Fruit fly (Drosophila melanogaster) whole organism, embryonic: Measurements from ENCODE around the gene Fmr1.

Experiments
- Abd-B ChIP-seq: fragments of 200-800 bp; sonication (Bioruptor generic); optimal IDR thresholded peaks from 2 replicates; lab custom pipeline; 2018; ENCODE audit warnings: missing biosample characterization, mild to moderate bottlenecking, missing genetic modification characterization, moderate library complexity
- CG10431 ChIP-seq: fragments of 200-800 bp; sonication (Bioruptor generic); optimal IDR thresholded peaks from 3 replicates; lab custom pipeline; 2018; ENCODE audit warnings: missing biosample characterization, mild to moderate bottlenecking, missing genetic modification characterization
- CG11456 ChIP-seq: fragments of 200-800 bp; sonication (Bioruptor generic); IDR thresholded peaks from 3 replicates; pipeline ENCODE4 v1.3.6; 2022; ENCODE audit warnings: missing biosample characterization, missing genetic modification characterization
- CG11696 ChIP-seq: fragments of 200-800 bp; sonication (Bioruptor generic); IDR thresholded peaks from 2 replicates; pipeline ENCODE4 v1.3.6; 2022; ENCODE audit warnings: missing biosample characterization, missing genetic modification characterization
- CG12071 ChIP-seq: fragments of 200-800 bp; sonication (Bioruptor generic); optimal IDR thresholded peaks from 3 replicates; lab custom pipeline; 2018; ENCODE audit warnings: missing biosample characterization, mild to moderate bottlenecking, missing genetic modification characterization
- CG12155 ChIP-seq: fragments of 200-800 bp; sonication (Bioruptor generic); optimal IDR thresholded peaks from 3 replicates; lab custom pipeline; 2016; ENCODE audit warnings: missing biosample characterization, missing genetic modification characterization
- CG12236 ChIP-seq: fragments of 200-800 bp; sonication (Bioruptor generic); optimal IDR thresholded peaks from 2 replicates; lab custom pipeline; 2016; ENCODE audit warnings: missing biosample characterization, missing genetic modification characterization
- CG13424 ChIP-seq: fragments of 200-800 bp; sonication (Bioruptor generic); optimal IDR thresholded peaks from 2 replicates; lab custom pipeline; 2019; ENCODE audit warnings: missing biosample characterization, mild to moderate bottlenecking, missing genetic modification characterization, moderate library complexity
- CG13624 ChIP-seq: fragments of 200-800 bp; sonication (Bioruptor generic); optimal IDR thresholded peaks from 2 replicates; lab custom pipeline; 2016; ENCODE audit warnings: missing biosample characterization, missing genetic modification characterization
- CG13775 ChIP-seq: fragments of 200-800 bp; sonication (Bioruptor generic); optimal IDR thresholded peaks from 3 replicates; lab custom pipeline; 2017; ENCODE audit warnings: missing biosample characterization, mild to moderate bottlenecking, missing genetic modification characterization
- CG14860 ChIP-seq: fragments of 200-800 bp; sonication (Bioruptor generic); IDR thresholded peaks from 3 replicates; pipeline ENCODE4 v1.3.6; 2022; ENCODE audit warnings: missing biosample characterization, missing genetic modification characterization; ENCODE audit not compliant: partially characterized antibody
- CG15479 ChIP-seq: fragments of 200-800 bp; sonication (Bioruptor generic); optimal IDR thresholded peaks from 3 replicates; lab custom pipeline; 2019; ENCODE audit warnings: missing biosample characterization, mild to moderate bottlenecking, missing genetic modification characterization, moderate library complexity
- CG15514 ChIP-seq: fragments of 200-800 bp; sonication (Bioruptor generic); optimal IDR thresholded peaks from 3 replicates; lab custom pipeline; 2017; ENCODE audit warnings: missing biosample characterization, missing genetic modification characterization, mild to moderate bottlenecking, moderate library complexity, missing genetic modification reagents
- CG16863 ChIP-seq: fragments of 200-800 bp; sonication (Bioruptor generic); optimal IDR thresholded peaks from 3 replicates; lab custom pipeline; 2016; ENCODE audit warnings: missing biosample characterization, missing genetic modification characterization
- CG17359 ChIP-seq: fragments of 200-800 bp; sonication (Bioruptor generic); optimal IDR thresholded peaks from 3 replicates; lab custom pipeline; 2018; ENCODE audit warnings: missing biosample characterization, mild to moderate bottlenecking, missing genetic modification characterization, moderate library complexity
- CG17385 ChIP-seq: fragments of 200-800 bp; sonication (Bioruptor generic); optimal IDR thresholded peaks from 3 replicates; lab custom pipeline; 2018; ENCODE audit warnings: missing biosample characterization, mild to moderate bottlenecking, missing genetic modification characterization
- CG1792 ChIP-seq: fragments of 200-800 bp; sonication (Bioruptor generic); optimal IDR thresholded peaks from 2 replicates; lab custom pipeline; 2016; ENCODE audit warnings: missing biosample characterization, missing genetic modification characterization
- CG18764 ChIP-seq: fragments of 200-800 bp; sonication (Bioruptor generic); optimal IDR thresholded peaks from 3 replicates; lab custom pipeline; 2016; ENCODE audit warnings: missing biosample characterization, missing genetic modification characterization
- CG3065 ChIP-seq: fragments of 200-800 bp; sonication (Bioruptor generic); optimal IDR thresholded peaks from 2 replicates; lab custom pipeline; 2016; ENCODE audit warnings: missing biosample characterization, missing genetic modification characterization
- CG34376 ChIP-seq: fragments of 200-800 bp; sonication (Bioruptor generic); optimal IDR thresholded peaks from 2 replicates; lab custom pipeline; 2018; ENCODE audit warnings: missing biosample characterization, mild to moderate bottlenecking, missing genetic modification characterization
- CG4360 ChIP-seq: fragments of 200-800 bp; sonication (Bioruptor generic); IDR thresholded peaks from 2 replicates; pipeline ENCODE4 v1.3.6; 2022; ENCODE audit warnings: missing biosample characterization, missing genetic modification characterization
- CG7556 ChIP-seq: fragments of 200-800 bp; sonication (Bioruptor generic); optimal IDR thresholded peaks from 2 replicates; lab custom pipeline; 2017; ENCODE audit warnings: missing biosample characterization, mild to moderate bottlenecking, missing genetic modification characterization
- CG7987 ChIP-seq: fragments of 200-800 bp; sonication (Bioruptor generic); optimal IDR thresholded peaks from 2 replicates; lab custom pipeline; 2018; ENCODE audit warnings: missing biosample characterization, mild to moderate bottlenecking, missing genetic modification characterization, moderate library complexity
- CG9609 ChIP-seq: fragments of 200-800 bp; sonication (Bioruptor generic); optimal IDR thresholded peaks from 3 replicates; lab custom pipeline; 2016; ENCODE audit warnings: missing biosample characterization, missing genetic modification characterization
- CHES-1-like ChIP-seq: fragments of 200-800 bp; sonication (Bioruptor generic); optimal IDR thresholded peaks from 2 replicates; lab custom pipeline; 2016; ENCODE audit warnings: missing biosample characterization, missing genetic modification characterization
- Deaf1 ChIP-seq: fragments of 200-800 bp; optimal IDR thresholded peaks from 3 replicates; lab custom pipeline; 2019; ENCODE audit warnings: missing biosample characterization, mild to moderate bottlenecking, missing genetic modification characterization, moderate library complexity
- GATAe ChIP-seq: fragments of 200-800 bp; sonication (Bioruptor generic); conservative IDR thresholded peaks from 2 replicates; pipeline ENCODE4 v1.3.6; 2022; ENCODE audit warnings: missing biosample characterization, missing genetic modification characterization
- HLH3B ChIP-seq: fragments of 200-800 bp; sonication (Bioruptor generic); IDR thresholded peaks from 2 replicates; pipeline ENCODE4 v1.3.6; 2022; ENCODE audit warnings: missing biosample characterization, missing genetic modification characterization
- Nf-YC ChIP-seq: fragments of 200-800 bp; optimal IDR thresholded peaks from 3 replicates; lab custom pipeline; 2019; ENCODE audit warnings: missing biosample characterization, mild to moderate bottlenecking, missing genetic modification characterization, moderate library complexity
- Sry-β ChIP-seq: fragments of 200-800 bp; sonication (Bioruptor generic); optimal IDR thresholded peaks from 2 replicates; lab custom pipeline; 2018; ENCODE audit warnings: missing biosample characterization, mild to moderate bottlenecking, missing genetic modification characterization, moderate library complexity
- Ssrp ChIP-seq: fragments of 200-800 bp; sonication (Bioruptor generic); optimal IDR thresholded peaks from 2 replicates; lab custom pipeline; 2018; ENCODE audit warnings: missing biosample characterization, mild to moderate bottlenecking, missing genetic modification characterization, moderate library complexity
- Stat92E ChIP-seq, 3 experiments: fragments of >200 bp in 2 of 3; fragments of 200-800 bp in 1 of 3; sonication (Bioruptor generic) in 1 of 3; optimal IDR thresholded peaks; 2 replicates each; lab custom pipeline; 2017 to 2019; ENCODE audit warnings: missing biosample characterization in 3 of 3, missing genetic modification characterization in 3 of 3, mild to moderate bottlenecking in 1 of 3, moderate library complexity in 1 of 3
- al ChIP-seq: fragments of 200-800 bp; sonication (Bioruptor generic); IDR thresholded peaks from 2 replicates; pipeline ENCODE4 v1.3.6; 2022; ENCODE audit warnings: missing biosample characterization, missing genetic modification characterization
- ash1 ChIP-seq: fragments of 200-800 bp; sonication (Bioruptor generic); optimal IDR thresholded peaks from 2 replicates; lab custom pipeline; 2018; ENCODE audit warnings: missing biosample characterization, mild to moderate bottlenecking, missing genetic modification characterization
- az2 ChIP-seq: fragments of 200-800 bp; sonication (Bioruptor generic); optimal IDR thresholded peaks from 3 replicates; lab custom pipeline; 2016; ENCODE audit warnings: missing biosample characterization, missing genetic modification characterization
- crc ChIP-seq: fragments of 200-800 bp; sonication (Bioruptor generic); optimal IDR thresholded peaks from 2 replicates; lab custom pipeline; 2016; ENCODE audit warnings: missing biosample characterization, missing genetic modification characterization
- dimm ChIP-seq: fragments of 200-800 bp; sonication (Bioruptor generic); IDR thresholded peaks from 2 replicates; pipeline ENCODE4 v1.3.6; 2022; ENCODE audit warnings: missing biosample characterization, missing genetic modification characterization
- disco-r ChIP-seq: fragments of 200-800 bp; sonication (Bioruptor generic); optimal IDR thresholded peaks from 2 replicates; lab custom pipeline; 2016; ENCODE audit warnings: missing biosample characterization, missing genetic modification characterization
- dmrt99B ChIP-seq: fragments of 200-800 bp; sonication (Bioruptor generic); optimal IDR thresholded peaks from 2 replicates; lab custom pipeline; 2018; ENCODE audit warnings: missing biosample characterization, mild to moderate bottlenecking, missing genetic modification characterization, moderate library complexity
- gro ChIP-seq: fragments of 200-800 bp; sonication (Bioruptor generic); optimal IDR thresholded peaks from 2 replicates; lab custom pipeline; 2016; ENCODE audit warnings: missing biosample characterization, missing genetic modification characterization
- mam ChIP-seq: fragments of 200-800 bp; sonication (Bioruptor generic); optimal IDR thresholded peaks from 3 replicates; lab custom pipeline; 2016; ENCODE audit warnings: missing biosample characterization, missing genetic modification characterization
- peb ChIP-seq: fragments of 200-800 bp; sonication (Bioruptor generic); IDR thresholded peaks from 2 replicates; pipeline ENCODE4 v1.3.6; 2022; ENCODE audit warnings: missing biosample characterization, missing genetic modification characterization
- repo ChIP-seq: fragments of 200-800 bp; sonication (Bioruptor generic); optimal IDR thresholded peaks from 2 replicates; lab custom pipeline; 2016; ENCODE audit warnings: missing biosample characterization, missing genetic modification characterization
- scrt ChIP-seq: fragments of 200-800 bp; sonication (Bioruptor generic); optimal IDR thresholded peaks from 2 replicates; lab custom pipeline; 2018; ENCODE audit warnings: missing biosample characterization, mild to moderate bottlenecking, missing genetic modification characterization, moderate library complexity
- shn ChIP-seq: fragments of 200-800 bp; sonication (Bioruptor generic); optimal IDR thresholded peaks from 3 replicates; lab custom pipeline; 2016; ENCODE audit warnings: missing biosample characterization, missing genetic modification characterization
- ssp ChIP-seq: fragments of 200-800 bp; sonication (Bioruptor generic); IDR thresholded peaks from 2 replicates; pipeline ENCODE4 v1.3.6; 2022; ENCODE audit warnings: missing biosample characterization, missing genetic modification characterization
- tll ChIP-seq, 2 experiments: fragments of 200-800 bp in 1 of 2; fragments of >200 bp in 1 of 2; sonication (Bioruptor generic) in 1 of 2; optimal IDR thresholded peaks; 2 replicates each; lab custom pipeline; 2017 to 2019; ENCODE audit warnings: missing biosample characterization in 2 of 2, missing genetic modification characterization in 2 of 2, mild to moderate bottlenecking in 1 of 2, moderate library complexity in 1 of 2
- wdn ChIP-seq: fragments of 200-800 bp; sonication (Bioruptor generic); IDR thresholded peaks from 2 replicates; pipeline ENCODE4 v1.3.6; 2022; ENCODE audit warnings: missing biosample characterization, missing genetic modification characterization
- yki ChIP-seq: fragments of >200 bp; optimal IDR thresholded peaks from 3 replicates; lab custom pipeline; 2018

The Fmr1 gene

DNA sequence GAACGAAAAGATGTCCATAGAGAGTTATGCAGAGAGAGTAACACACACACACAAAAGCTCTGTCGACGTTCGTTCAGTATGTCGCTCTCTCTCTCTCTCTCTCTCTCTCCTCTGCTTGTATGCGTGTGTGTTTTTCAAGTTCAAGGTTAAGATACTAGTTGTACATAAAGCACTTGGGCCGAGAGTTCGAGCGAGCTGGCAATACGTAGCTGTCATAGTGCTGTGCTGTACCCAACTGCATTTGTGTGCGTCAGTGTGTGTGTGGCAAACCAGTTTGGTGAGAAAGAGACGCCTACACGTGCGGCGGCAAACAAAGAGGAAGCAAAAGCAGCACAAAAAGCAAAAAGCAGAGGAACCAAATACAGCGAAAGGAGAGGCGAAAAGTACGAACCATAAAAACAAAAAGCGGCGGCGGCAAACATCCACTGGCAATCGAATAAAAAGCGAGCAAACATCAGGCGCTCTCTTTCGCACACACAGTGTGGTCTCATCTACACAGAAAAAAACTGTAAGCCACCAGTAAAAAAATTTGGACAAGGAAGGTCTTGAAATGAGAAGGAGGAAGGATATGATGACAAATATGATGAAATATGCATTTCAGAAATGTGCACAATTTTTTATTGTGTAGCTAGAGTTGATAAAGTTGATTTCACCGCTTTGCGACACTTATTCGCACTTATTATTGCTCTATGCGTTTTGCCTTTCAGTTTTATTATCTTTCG lies 22.6 kb downstream of the Fmr1 start (continued):
- TF ChIP-seq CG14860 (GFP tag; lab: Robert Waterston, UW) (no peak), HLH3B (GFP tag; lab: Robert Waterston, UW) (peak; percentile 69), mam (GFP tag; lab: Kevin White, UChicago) (peak; percentile 78), disco-r (GFP tag; lab: Kevin White, UChicago) (peak; percentile 39), repo (GFP tag; lab: Kevin White, UChicago) (peak; percentile 49), Abd-B (GFP tag; lab: Kevin White, UChicago) (peak; percentile 61), CG3065 (GFP tag; lab: Kevin White, UChicago) (no peak), CG4360 (GFP tag; lab: Robert Waterston, UW) (no peak), CG11456 (GFP tag; lab: Robert Waterston, UW) (peak; percentile 78), tll (GFP tag; optimal IDR thresholded peaks at IDR 0.05; lab: Kevin White, UChicago) (no peak), GATAe (GFP tag; lab: Robert Waterston, UW) (0 out of 2 replicates have a peak, but pooled peaks have one; percentile 8), gro (GFP tag; lab: Kevin White, UChicago) (peak; percentile 80), ash1 (GFP tag; lab: Kevin White, UChicago) (no peak), CG16863 (GFP tag; lab: Kevin White, UChicago) (peak; percentile 55), CG12155 (GFP tag; lab: Kevin White, UChicago) (peak; percentile 61), CG15479 (no peak), crc (GFP tag; lab: Kevin White, UChicago) (peak; percentile 44), CG13775 (GFP tag; lab: Kevin White, UChicago) (peak; percentile 49), Ssrp (tag; lab: Kevin White, UChicago) (peak; percentile 44), CG12236 (GFP tag; lab: Kevin White, UChicago) (peak; percentile 23), yki (lab: Kevin White, UChicago) (peak; percentile 4), CG18764 (peak; percentile 40), dimm (GFP tag; lab: Robert Waterston, UW) (no peak), CG34376 (GFP tag; lab: Kevin White, UChicago) (no peak), scrt (peak; percentile 24), Stat92E (GFP tag; optimal IDR thresholded peaks at IDR 0.05; lab: Kevin White, UChicago) (no peak), al (GFP tag; lab: Robert Waterston, UW) (peak; percentile 78), Sry-β (GFP tag; lab: Kevin White, UChicago) (no peak), shn (peak; percentile 31), CG12071 (GFP tag; lab: Kevin White, UChicago) (peak; percentile 13), CG9609 (GFP tag; lab: Kevin White, UChicago) (peak; percentile 67), CG7556 (peak; percentile 48), CG17385 (peak; percentile 52), ssp (GFP tag; lab: Robert Waterston, UW) (peak; percentile 40; the same call in 1 of the 2 replicates), CG11696 (peak; percentile 53; the same call in 1 of the 2 replicates), CG15514 (GFP tag; lab: Kevin White, UChicago) (peak; percentile 65), CG1792 (peak; percentile 48), CG17359 (tag; lab: Kevin White, UChicago) (peak; percentile 62), az2 (GFP tag; lab: Kevin White, UChicago) (peak; percentile 68), dmrt99B (tag; lab: Kevin White, UChicago) (peak; percentile 68), CG10431 (no peak), CG13624 (peak; percentile 72), wdn (GFP tag; lab: Robert Waterston, UW) (0 out of 2 replicates have a peak, but pooled peaks have one; percentile 10), peb (GFP tag; lab: Robert Waterston, UW) (0 out of 2 replicates have a peak, but pooled peaks have one; percentile 11), Deaf1 (peak; percentile 43), CHES-1-like (GFP tag; lab: Kevin White, UChicago) (peak; percentile 67), Nf-YC (tag; lab: Kevin White, UChicago) (peak; percentile 68), CG13424 (tag; lab: Kevin White, UChicago) (peak; percentile 22), CG7987 (peak; percentile 19)
